Worm (Caenorhabditis elegans): ENCODE results near the gene Y37D8A.5.

Gene Y37D8A.5

DNA sequence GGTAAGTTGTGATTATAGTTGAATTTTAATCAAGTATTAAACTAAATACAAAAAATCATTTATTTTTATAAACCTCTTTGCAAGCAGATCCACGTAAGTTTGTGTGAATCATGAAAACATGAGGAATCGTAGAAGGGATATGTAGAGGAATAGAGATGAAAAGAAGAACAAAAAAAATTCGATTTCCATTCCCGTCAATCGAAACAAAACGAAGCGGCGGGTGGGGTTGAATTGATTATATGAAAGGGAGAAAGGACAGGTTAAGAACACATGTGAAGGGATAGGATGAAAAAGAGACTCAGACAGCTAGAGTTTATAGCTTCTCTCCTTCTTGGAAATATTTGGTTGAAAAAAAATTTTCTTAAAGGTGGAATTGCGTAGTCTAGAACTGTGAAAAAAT lies 4.8 kb upstream of the Y37D8A.5 start:
- TF ChIP-seq chd-7 (tag; optimal IDR thresholded peaks at IDR 0.05) (no peak), F57C9.4 (tag; optimal IDR thresholded peaks at IDR 0.05) (no peak), ztf-22 (GFP tag; optimal IDR thresholded peaks at IDR 0.05) (no peak)

DNA sequence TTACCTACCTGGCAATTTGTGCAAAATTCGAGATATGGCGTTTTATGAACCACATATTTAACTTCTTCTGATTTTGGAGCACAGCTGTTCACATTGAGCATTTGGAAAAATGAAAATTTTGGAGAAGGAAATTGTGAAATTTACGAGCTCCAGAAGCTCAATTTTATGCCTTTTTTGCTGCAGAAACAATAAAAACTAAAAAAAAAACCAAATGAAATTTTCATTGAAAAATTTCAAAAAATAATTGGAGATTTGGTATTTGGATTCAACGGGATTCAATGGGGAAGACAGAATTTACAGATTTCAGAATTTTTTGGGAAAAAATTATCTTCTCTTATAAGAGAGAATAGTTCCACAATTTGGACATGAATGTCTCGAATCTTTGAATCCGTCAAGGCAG lies 1.3 kb upstream of the Y37D8A.5 start, which contains the start of gene Y37D8A.26:
Gene Y37D8A.26, minus strand, starts transcription at position 101 of the 400 bp plus-strand sequence.
- TF ChIP-seq somi-1 (GFP tag; optimal IDR thresholded peaks at IDR 0.05) (no peak), ets-4 (GFP tag; optimal IDR thresholded peaks at IDR 0.05) (no peak), tlf-1 (GFP tag; optimal IDR thresholded peaks at IDR 0.05) (no peak)

DNA sequence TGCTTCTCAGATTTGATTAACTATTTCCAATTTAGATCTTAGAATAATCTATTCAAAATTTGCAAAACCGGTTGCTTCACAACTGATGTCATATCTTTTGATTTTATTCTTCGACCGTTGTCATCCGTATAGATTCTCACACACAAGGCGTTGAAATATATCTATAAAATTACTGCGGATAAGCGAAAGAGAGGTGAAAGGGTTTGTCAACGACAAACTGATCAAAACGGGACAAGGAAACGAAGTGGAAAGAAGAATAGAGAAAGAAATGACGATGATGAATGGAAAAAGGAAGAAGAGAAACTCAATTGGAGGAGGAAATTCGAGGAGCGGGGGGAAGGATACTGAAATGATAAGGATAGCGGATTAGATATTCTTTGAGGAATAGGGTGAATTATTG lies 4.3 kb downstream of the Y37D8A.5 start:
- TF ChIP-seq ceh-27 (GFP tag; optimal IDR thresholded peaks at IDR 0.05) (no peak), cebp-1 (GFP tag; IDR thresholded peaks at IDR 0.05) (no peak), cebp-1 (tag; optimal IDR thresholded peaks at IDR 0.05) (no peak), mcd-1 (GFP tag; IDR thresholded peaks at IDR 0.05) (no peak), Y79H2A.3 (GFP tag; conservative IDR thresholded peaks at IDR 0.05) (no peak), him-1 (tag; optimal IDR thresholded peaks at IDR 0.05) (no peak), egl-44 (GFP tag; IDR thresholded peaks at IDR 0.05) (no peak), hrde-1 (tag; optimal IDR thresholded peaks at IDR 0.05; ENCODE audit: borderline replicate concordance) (no peak), attf-6 (GFP tag; IDR thresholded peaks at IDR 0.05) (no peak), madf-10 (tag; optimal IDR thresholded peaks at IDR 0.05) (no peak), nhr-27 (tag; optimal IDR thresholded peaks at IDR 0.05) (no peak), bed-1 (GFP tag; IDR thresholded peaks at IDR 0.05) (no peak), somi-1 (GFP tag; optimal IDR thresholded peaks at IDR 0.05) (no peak), snpc-4 (GFP tag; optimal IDR thresholded peaks at IDR 0.05) (no peak), snpc-4 (tag; optimal IDR thresholded peaks at IDR 0.05) (no peak), ccch-3 (GFP tag; optimal IDR thresholded peaks at IDR 0.05) (no peak), nhr-179 (tag; optimal IDR thresholded peaks at IDR 0.05) (no peak), atf-7 (tag; optimal IDR thresholded peaks at IDR 0.05) (no peak), sea-2 (GFP tag; IDR thresholded peaks at IDR 0.05) (no peak)

DNA sequence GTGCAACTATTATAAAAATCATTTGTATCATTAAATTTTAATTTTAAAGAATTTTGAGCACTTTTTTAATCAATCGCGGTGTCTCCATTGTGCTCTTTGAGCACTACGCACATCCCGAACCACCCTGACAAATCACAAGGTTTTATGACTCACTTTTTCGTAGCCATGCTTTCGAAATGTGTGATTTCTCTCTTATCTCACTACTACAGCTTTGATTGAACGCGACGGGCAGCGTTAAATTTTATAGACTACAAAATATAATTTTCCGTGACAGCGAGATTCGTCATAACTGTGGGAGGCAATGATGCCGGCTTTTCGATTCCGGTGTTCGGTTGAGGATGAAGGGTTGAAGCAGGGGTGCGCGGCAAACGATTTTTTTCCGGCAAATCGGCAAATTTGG lies 5.6 kb downstream of the Y37D8A.5 start:
- no peak for TF ChIP-seq bed-2 (GFP tag; IDR thresholded peaks at IDR 0.05)
- TF ChIP-seq F52B5.7 (tag; optimal IDR thresholded peaks at IDR 0.05): no peak
- TF ChIP-seq hrde-1 (tag; optimal IDR thresholded peaks at IDR 0.05; ENCODE audit: borderline replicate concordance): no peak
- TF ChIP-seq cebp-1 (GFP tag; IDR thresholded peaks at IDR 0.05): no peak
- peak; percentile 40 for TF ChIP-seq cebp-1 (tag; optimal IDR thresholded peaks at IDR 0.05)
- TF ChIP-seq nfyb-1 (GFP tag; IDR thresholded peaks at IDR 0.05): 0 out of 2 replicates have a peak, but pooled peaks have one; percentile 24
- no peak for TF ChIP-seq ccch-3 (GFP tag; optimal IDR thresholded peaks at IDR 0.05)
- peak; percentile 69 for TF ChIP-seq nhr-80 (tag; optimal IDR thresholded peaks at IDR 0.05)
- TF ChIP-seq egl-44 (GFP tag; IDR thresholded peaks at IDR 0.05): no peak
- peak in 1 of 2 experiments; percentile 18 for TF ChIP-seq let-607 (tag; optimal IDR thresholded peaks at IDR 0.05)
- TF ChIP-seq snpc-3.4 (tag; optimal IDR thresholded peaks at IDR 0.05): no peak
- no peak for TF ChIP-seq xnd-1 (tag; optimal IDR thresholded peaks at IDR 0.05)
- TF ChIP-seq unc-62 (GFP tag; optimal IDR thresholded peaks at IDR 0.05): no peak

DNA sequence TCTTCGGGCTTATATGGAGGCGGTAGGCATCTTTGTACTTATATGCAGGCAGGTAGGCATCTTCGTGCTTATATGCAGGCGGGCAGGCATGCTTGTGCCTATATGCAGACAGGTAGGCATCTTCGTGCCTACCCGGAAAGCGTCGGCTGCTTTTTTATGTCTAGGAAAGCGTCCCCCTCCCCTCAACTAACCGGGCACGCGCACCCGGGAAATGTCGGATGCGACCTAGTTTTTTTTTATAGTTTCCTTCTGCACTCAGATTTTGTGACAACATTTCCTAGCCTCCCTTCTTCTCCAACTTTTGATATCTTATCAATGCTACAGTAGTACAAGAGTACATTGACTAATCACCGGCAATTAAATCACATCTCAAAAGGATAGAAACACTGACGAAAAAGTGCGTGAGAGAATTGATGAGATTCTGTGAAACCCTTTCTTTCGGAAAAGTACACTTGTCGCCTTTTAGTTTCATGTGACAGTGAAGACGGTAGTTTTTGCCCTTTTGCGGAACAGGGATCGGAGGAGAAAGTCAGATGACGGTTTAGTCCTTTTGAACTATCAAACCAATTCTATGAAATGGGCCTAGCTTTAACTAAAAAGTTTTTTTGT lies 6.2 kb downstream of the Y37D8A.5 start:
- peak; percentile 52 for TF ChIP-seq somi-1 (GFP tag; optimal IDR thresholded peaks at IDR 0.05)
- TF ChIP-seq snpc-4 (GFP tag; optimal IDR thresholded peaks at IDR 0.05): no peak
- peak in 3 of 4 experiments; percentile 9 to 61 (median 42) for TF ChIP-seq snpc-4 (tag; optimal IDR thresholded peaks at IDR 0.05)
- TF ChIP-seq B0336.3 (GFP tag; IDR thresholded peaks at IDR 0.05): no peak
- no peak for TF ChIP-seq xnd-1 (tag; optimal IDR thresholded peaks at IDR 0.05)
- no peak for TF ChIP-seq F57C9.4 (tag; optimal IDR thresholded peaks at IDR 0.05)
- no peak for TF ChIP-seq F52B5.7 (tag; optimal IDR thresholded peaks at IDR 0.05)
- TF ChIP-seq lin-40 (tag; optimal IDR thresholded peaks at IDR 0.05): no peak
- TF ChIP-seq cebp-2 (GFP tag; IDR thresholded peaks at IDR 0.05): 0 out of 2 replicates have a peak, but pooled peaks have one; percentile 1
- 0 out of 2 replicates have a peak, but pooled peaks have one; percentile 22 for TF ChIP-seq ztf-25 (GFP tag; IDR thresholded peaks at IDR 0.05)
